Fruit fly (Drosophila melanogaster): Measurements from ENCODE around the gene CG5984.
A peak's percentile ranks its signal among the peaks of the same experiment; 100 is the strongest.

Gene CG5984

dm6 chr3R:27282286-27282685, 34.5 kb upstream of the CG5984 start, which contains the start of gene mrt (continued):
- TF ChIP-seq Spps (tag; optimal IDR thresholded peaks at IDR 0.05) (no peak), ATbp (GFP tag; optimal IDR thresholded peaks at IDR 0.05) (peak; percentile 11), sob (GFP tag; IDR thresholded peaks at IDR 0.05) (peak; percentile 39; the same call in 1 of the 2 replicates), gt (GFP tag; IDR thresholded peaks at IDR 0.05) (no peak), CG12219 (GFP tag; optimal IDR thresholded peaks at IDR 0.05) (no peak), org-1 (GFP tag; optimal IDR thresholded peaks at IDR 0.05) (peak; percentile 43), CG6689 (GFP tag; IDR thresholded peaks at IDR 0.05) (0 out of 2 replicates have a peak, but pooled peaks have one; percentile 28), vnd (GFP tag; IDR thresholded peaks at IDR 0.05; ENCODE audit: partially characterized antibody) (no peak), Dp (GFP tag; optimal IDR thresholded peaks at IDR 0.05) (no peak), CG8089 (GFP tag; optimal IDR thresholded peaks at IDR 0.05) (peak; percentile 33), CG4730 (GFP tag; IDR thresholded peaks at IDR 0.05) (peak; percentile 52), CG6254 (GFP tag; optimal IDR thresholded peaks at IDR 0.05) (no peak), CG31224 (GFP tag; IDR thresholded peaks at IDR 0.05) (no peak; the same call in 1 of the 2 replicates), CG10209 (GFP tag; optimal IDR thresholded peaks at IDR 0.05) (peak; percentile 18), dan (GFP tag; IDR thresholded peaks at IDR 0.05) (no peak), CG18764 (GFP tag; optimal IDR thresholded peaks at IDR 0.05) (no peak), Tbp (GFP tag; optimal IDR thresholded peaks at IDR 0.05) (no peak), CG11696 (GFP tag; IDR thresholded peaks at IDR 0.05) (no peak), PHDP (tag; optimal IDR thresholded peaks at IDR 0.05) (peak; percentile 54), CG3995 (GFP tag; optimal IDR thresholded peaks at IDR 0.05) (peak; percentile 17), CG3726 (GFP tag; IDR thresholded peaks at IDR 0.05) (no peak), Dip2 (GFP tag; IDR thresholded peaks at IDR 0.05) (no peak), Hmr (GFP tag; optimal IDR thresholded peaks at IDR 0.05) (peak; percentile 62), Dek (tag; optimal IDR thresholded peaks at IDR 0.05) (peak; percentile 66), CG6791 (GFP tag; IDR thresholded peaks at IDR 0.05; ENCODE audit: partially characterized antibody) (0 out of 3 replicates have a peak, but pooled peaks have one; percentile 27), CG4360 (GFP tag; IDR thresholded peaks at IDR 0.05) (no peak), cato (GFP tag; optimal IDR thresholded peaks at IDR 0.05; ENCODE audit: borderline replicate concordance) (no peak), crol (GFP tag; IDR thresholded peaks at IDR 0.05) (no peak), zfh1 (GFP tag; IDR thresholded peaks at IDR 0.05) (peak; percentile 22; the same call in 1 of the 3 replicates), Rx (GFP tag; IDR thresholded peaks at IDR 0.05) (no peak), Dbx (GFP tag; IDR thresholded peaks at IDR 0.05) (peak; percentile 70), Dref (GFP tag; IDR thresholded peaks at IDR 0.05) (peak; percentile 35; the same call in 1 of the 2 replicates), phol (tag; optimal IDR thresholded peaks at IDR 0.05) (peak; percentile 53), lab (GFP tag; optimal IDR thresholded peaks at IDR 0.05) (peak; percentile 68), sisA (GFP tag; IDR thresholded peaks at IDR 0.05) (peak; percentile 53), stc (GFP tag; IDR thresholded peaks at IDR 0.05) (no peak), cg (GFP tag; optimal IDR thresholded peaks at IDR 0.05) (no peak), Xrp1 (GFP tag; IDR thresholded peaks at IDR 0.05) (peak; percentile 39; the same call in 1 of the 2 replicates), CG2116 (GFP tag; optimal IDR thresholded peaks at IDR 0.05) (peak; percentile 5), hkb (optimal IDR thresholded peaks at IDR 0.05) (no peak), hkb (GFP tag; IDR thresholded peaks at IDR 0.05) (no peak), CG17829 (tag; optimal IDR thresholded peaks at IDR 0.05) (peak; percentile 32), TFAM (GFP tag; optimal IDR thresholded peaks at IDR 0.05) (no peak), CG31441 (GFP tag; IDR thresholded peaks at IDR 0.05) (0 out of 2 replicates have a peak, but pooled peaks have one; percentile 27), wdn (GFP tag; IDR thresholded peaks at IDR 0.05) (0 out of 2 replicates have a peak, but pooled peaks have one; percentile 6), amos (GFP tag; IDR thresholded peaks at IDR 0.05; ENCODE audit: partially characterized antibody) (peak; percentile 10; the same call in 1 of the 2 replicates), CG4707 (GFP tag; optimal IDR thresholded peaks at IDR 0.05) (no peak), pfk (GFP tag; optimal IDR thresholded peaks at IDR 0.05) (no peak), CG15073 (GFP tag; optimal IDR thresholded peaks at IDR 0.05) (no peak), CG5953 (GFP tag; IDR thresholded peaks at IDR 0.05) (no peak), Nf-YB (GFP tag; optimal IDR thresholded peaks at IDR 0.05) (peak; percentile 33)
